Fruit fly (Drosophila melanogaster) whole organism, embryonic: Measurements from ENCODE around the gene Mkk4.

Experiments used
- BEAF-32 ChIP-seq: fragments of 200-800 bp; sonication (Bioruptor generic); optimal IDR thresholded peaks from 3 replicates; lab custom pipeline; 2017; ENCODE audit warnings: missing biosample characterization, missing genetic modification characterization, mild to moderate bottlenecking, moderate library complexity, missing genetic modification reagents
- BtbVII ChIP-seq: fragments of 200-800 bp; sonication (Bioruptor generic); optimal IDR thresholded peaks from 3 replicates; lab custom pipeline; 2017; ENCODE audit warnings: missing biosample characterization, mild to moderate bottlenecking, missing genetic modification characterization
- CG10267 ChIP-seq: fragments of 200-800 bp; sonication (Bioruptor generic); optimal IDR thresholded peaks from 2 replicates; lab custom pipeline; 2018; ENCODE audit warnings: missing biosample characterization, mild to moderate bottlenecking, missing genetic modification characterization, moderate library complexity
- CG10321 ChIP-seq: fragments of 200-800 bp; sonication (Bioruptor generic); IDR thresholded peaks from 2 replicates; pipeline ENCODE4 v1.3.6; 2022; ENCODE audit warnings: missing biosample characterization, missing genetic modification characterization
- CG10959 ChIP-seq: fragments of 200-800 bp; sonication (Bioruptor generic); IDR thresholded peaks from 2 replicates; pipeline ENCODE4 v1.3.6; 2022; ENCODE audit warnings: missing biosample characterization, missing genetic modification characterization
- CG11456 ChIP-seq: fragments of 200-800 bp; sonication (Bioruptor generic); IDR thresholded peaks from 3 replicates; pipeline ENCODE4 v1.3.6; 2022; ENCODE audit warnings: missing biosample characterization, missing genetic modification characterization
- CG11695 ChIP-seq: fragments of 200-800 bp; sonication (Bioruptor generic); IDR thresholded peaks from 3 replicates; pipeline ENCODE4 v1.3.6; 2022; ENCODE audit warnings: missing biosample characterization, missing genetic modification characterization
- CG12071 ChIP-seq: fragments of 200-800 bp; sonication (Bioruptor generic); optimal IDR thresholded peaks from 3 replicates; lab custom pipeline; 2018; ENCODE audit warnings: missing biosample characterization, mild to moderate bottlenecking, missing genetic modification characterization
- CG13123 ChIP-seq: fragments of 200-800 bp; sonication (Bioruptor generic); optimal IDR thresholded peaks from 2 replicates; lab custom pipeline; 2016; ENCODE audit warnings: missing biosample characterization, missing genetic modification characterization
- CG17359 ChIP-seq: fragments of 200-800 bp; sonication (Bioruptor generic); optimal IDR thresholded peaks from 3 replicates; lab custom pipeline; 2018; ENCODE audit warnings: missing biosample characterization, mild to moderate bottlenecking, missing genetic modification characterization, moderate library complexity
- CG18011 ChIP-seq: fragments of 200-800 bp; sonication (Bioruptor generic); optimal IDR thresholded peaks from 2 replicates; lab custom pipeline; 2017; ENCODE audit warnings: missing biosample characterization, missing genetic modification characterization, mild to moderate bottlenecking, moderate library complexity, missing genotype
- CG18619 ChIP-seq: fragments of 200-800 bp; sonication (Bioruptor generic); optimal IDR thresholded peaks from 3 replicates; lab custom pipeline; 2017; ENCODE audit warnings: missing biosample characterization, mild to moderate bottlenecking, missing genetic modification characterization
- CG2120 ChIP-seq: fragments of 200-800 bp; sonication (Bioruptor generic); optimal IDR thresholded peaks from 3 replicates; lab custom pipeline; 2016; ENCODE audit warnings: missing biosample characterization, missing genetic modification characterization
- CG2202 ChIP-seq: fragments of 200-800 bp; sonication (Bioruptor generic); optimal IDR thresholded peaks from 2 replicates; lab custom pipeline; 2018; ENCODE audit warnings: missing biosample characterization, mild to moderate bottlenecking, missing genetic modification characterization
- CG3163 ChIP-seq: fragments of 200-800 bp; sonication (Bioruptor generic); optimal IDR thresholded peaks from 3 replicates; lab custom pipeline; 2016; ENCODE audit warnings: missing biosample characterization, missing genetic modification characterization
- CG6813 ChIP-seq: fragments of 200-800 bp; sonication (Bioruptor generic); optimal IDR thresholded peaks from 2 replicates; lab custom pipeline; 2017; ENCODE audit warnings: missing biosample characterization, missing genetic modification characterization, mild to moderate bottlenecking, moderate library complexity, missing genetic modification reagents
- CG9727 ChIP-seq: fragments of 200-800 bp; sonication (Bioruptor generic); optimal IDR thresholded peaks from 3 replicates; lab custom pipeline; 2017; ENCODE audit warnings: missing biosample characterization, mild to moderate bottlenecking, missing genetic modification characterization
- CG9797 ChIP-seq: fragments of 200-800 bp; sonication (Bioruptor generic); optimal IDR thresholded peaks from 3 replicates; lab custom pipeline; 2018; ENCODE audit warnings: missing biosample characterization, mild to moderate bottlenecking, missing genetic modification characterization
- HmgZ ChIP-seq: fragments of 200-800 bp; sonication (Bioruptor generic); optimal IDR thresholded peaks from 2 replicates; lab custom pipeline; 2018; ENCODE audit warnings: missing biosample characterization, mild to moderate bottlenecking, missing genetic modification characterization
- Meics ChIP-seq: fragments of 200-800 bp; sonication (Bioruptor generic); optimal IDR thresholded peaks from 2 replicates; lab custom pipeline; 2017; ENCODE audit warnings: missing biosample characterization, mild to moderate bottlenecking, missing genetic modification characterization
- Mrtf ChIP-seq: fragments of 200-800 bp; sonication (Bioruptor generic); IDR thresholded peaks from 3 replicates; pipeline ENCODE4 v1.3.6; 2022; ENCODE audit warnings: missing biosample characterization, missing genetic modification characterization
- Nf-YB ChIP-seq: fragments of 200-800 bp; sonication (Bioruptor generic); optimal IDR thresholded peaks from 3 replicates; lab custom pipeline; 2019; ENCODE audit warnings: missing biosample characterization, mild to moderate bottlenecking, missing genetic modification characterization, moderate library complexity
- Nf-YC ChIP-seq: fragments of 200-800 bp; optimal IDR thresholded peaks from 3 replicates; lab custom pipeline; 2019; ENCODE audit warnings: missing biosample characterization, mild to moderate bottlenecking, missing genetic modification characterization, moderate library complexity
- Poxn ChIP-seq: fragments of 200-800 bp; sonication (Bioruptor generic); IDR thresholded peaks from 2 replicates; pipeline ENCODE4 v1.3.6; 2022; ENCODE audit warnings: missing biosample characterization, missing genetic modification characterization
- Ptx1 ChIP-seq: fragments of 200-800 bp; sonication (Bioruptor generic); IDR thresholded peaks from 2 replicates; pipeline ENCODE4 v1.3.6; 2022; ENCODE audit warnings: missing biosample characterization, missing genetic modification characterization
- Ravus ChIP-seq: fragments of 200-800 bp; sonication (Bioruptor generic); IDR thresholded peaks from 2 replicates; pipeline ENCODE4 v1.3.6; 2022; ENCODE audit warnings: missing biosample characterization, missing genetic modification characterization
- Sox100B ChIP-seq: fragments of 200-800 bp; sonication (Bioruptor generic); optimal IDR thresholded peaks from 3 replicates; lab custom pipeline; 2018; ENCODE audit warnings: missing biosample characterization, mild to moderate bottlenecking, missing genetic modification characterization
- bbx ChIP-seq: fragments of 200-800 bp; sonication (Bioruptor generic); IDR thresholded peaks from 2 replicates; pipeline ENCODE4 v1.3.6; 2022; ENCODE audit warnings: missing biosample characterization, missing genetic modification characterization; ENCODE audit not compliant: partially characterized antibody
- bowl ChIP-seq: fragments of 200-800 bp; sonication (Bioruptor generic); IDR thresholded peaks from 2 replicates; pipeline ENCODE4 v1.3.6; 2022; ENCODE audit warnings: missing biosample characterization, missing genetic modification characterization
- cas ChIP-seq: fragments of 200-800 bp; sonication (Bioruptor generic); IDR thresholded peaks from 2 replicates; pipeline ENCODE4 v1.3.6; 2022; ENCODE audit warnings: missing biosample characterization, missing genetic modification characterization
- caup ChIP-seq: fragments of 200-800 bp; sonication (Bioruptor generic); optimal IDR thresholded peaks from 3 replicates; lab custom pipeline; 2017; ENCODE audit warnings: missing biosample characterization, mild to moderate bottlenecking, missing genetic modification characterization, moderate library complexity; ENCODE audit not compliant: severe bottlenecking
- chm ChIP-seq: fragments of 200-800 bp; sonication (Bioruptor generic); IDR thresholded peaks from 2 replicates; pipeline ENCODE4 v1.3.6; 2022; ENCODE audit warnings: missing biosample characterization, missing genetic modification characterization
- cwo ChIP-seq: fragments of 200-800 bp; sonication (Bioruptor generic); optimal IDR thresholded peaks from 3 replicates; lab custom pipeline; 2017; ENCODE audit warnings: missing biosample characterization, missing genetic modification characterization, mild to moderate bottlenecking, moderate library complexity, missing genetic modification reagents
- eve ChIP-seq, 2 experiments: fragments of >200 bp; optimal IDR thresholded peaks; 2 replicates each; lab custom pipeline; 2017; ENCODE audit warnings: missing biosample characterization in 2 of 2, missing genetic modification characterization in 2 of 2
- fd64A ChIP-seq: fragments of 200-800 bp; sonication (Bioruptor generic); optimal IDR thresholded peaks from 3 replicates; lab custom pipeline; 2018; ENCODE audit warnings: missing biosample characterization, mild to moderate bottlenecking, missing genetic modification characterization
- gcm2 ChIP-seq: fragments of 200-800 bp; sonication (Bioruptor generic); optimal IDR thresholded peaks from 2 replicates; lab custom pipeline; 2016; ENCODE audit warnings: missing biosample characterization, missing genetic modification characterization
- ham ChIP-seq: fragments of 200-800 bp; sonication (Bioruptor generic); IDR thresholded peaks from 2 replicates; pipeline ENCODE4 v1.3.6; 2022; ENCODE audit warnings: missing biosample characterization, missing genetic modification characterization
- her ChIP-seq: fragments of 200-800 bp; sonication (Bioruptor generic); optimal IDR thresholded peaks from 2 replicates; lab custom pipeline; 2016; ENCODE audit warnings: missing biosample characterization, missing genetic modification characterization
- hkb ChIP-seq, 2 experiments: fragments of 200-800 bp in 1 of 2; fragments of >200 bp in 1 of 2; sonication (Bioruptor generic) in 1 of 2; IDR thresholded peaks in 1 of 2; optimal IDR thresholded peaks in 1 of 2; 2 replicates each; pipeline versions ENCODE4 v1.3.6 to Lab custom; 2017 to 2022; ENCODE audit warnings: missing biosample characterization in 1 of 2, missing genetic modification characterization in 1 of 2
- oc ChIP-seq: fragments of 200-800 bp; sonication (Bioruptor generic); optimal IDR thresholded peaks from 2 replicates; lab custom pipeline; 2018; ENCODE audit warnings: missing biosample characterization, mild to moderate bottlenecking, missing genetic modification characterization, moderate library complexity
- onecut ChIP-seq: fragments of 200-800 bp; sonication (Bioruptor generic); IDR thresholded peaks from 2 replicates; pipeline ENCODE4 v1.3.6; 2022; ENCODE audit warnings: missing biosample characterization, missing genetic modification characterization
- p53 ChIP-seq: fragments of 200-800 bp; sonication (Bioruptor generic); optimal IDR thresholded peaks from 2 replicates; lab custom pipeline; 2016; ENCODE audit warnings: missing biosample characterization, missing genetic modification characterization
- repo ChIP-seq: fragments of 200-800 bp; sonication (Bioruptor generic); optimal IDR thresholded peaks from 2 replicates; lab custom pipeline; 2016; ENCODE audit warnings: missing biosample characterization, missing genetic modification characterization
- sd ChIP-seq: fragments of 200-800 bp; sonication (Bioruptor generic); optimal IDR thresholded peaks from 3 replicates; lab custom pipeline; 2018; ENCODE audit warnings: missing biosample characterization, mild to moderate bottlenecking, missing genetic modification characterization, moderate library complexity
- seq ChIP-seq: fragments of 200-800 bp; sonication (Bioruptor generic); IDR thresholded peaks from 2 replicates; pipeline ENCODE4 v1.3.6; 2022; ENCODE audit warnings: missing biosample characterization, missing genetic modification characterization
- sqz ChIP-seq: fragments of 200-800 bp; sonication (Bioruptor generic); optimal IDR thresholded peaks from 3 replicates; lab custom pipeline; 2018; ENCODE audit warnings: missing biosample characterization, mild to moderate bottlenecking, missing genetic modification characterization
- trem ChIP-seq: fragments of 200-800 bp; optimal IDR thresholded peaks from 3 replicates; lab custom pipeline; 2019; ENCODE audit warnings: missing biosample characterization, mild to moderate bottlenecking, missing genetic modification characterization, moderate library complexity
- wek ChIP-seq: fragments of 200-800 bp; sonication (Bioruptor generic); optimal IDR thresholded peaks from 3 replicates; lab custom pipeline; 2018; ENCODE audit warnings: missing biosample characterization, mild to moderate bottlenecking, missing genetic modification characterization, moderate library complexity
- yki ChIP-seq: fragments of >200 bp; optimal IDR thresholded peaks from 3 replicates; lab custom pipeline; 2018

The Mkk4 gene

dm6 chr3R:8694110-8694826, 43.7 kb upstream of the Mkk4 start (continued):
- TF ChIP-seq CG10267 = no peak
- TF ChIP-seq CG10959 (GFP tag; lab: Robert Waterston, UW) = no peak
- TF ChIP-seq Meics (GFP tag; lab: Kevin White, UChicago) = peak; percentile 54
- TF ChIP-seq p53 (GFP tag; lab: Kevin White, UChicago) = no peak
- TF ChIP-seq Sox100B (GFP tag; lab: Kevin White, UChicago) = no peak
- no peak for TF ChIP-seq wek (GFP tag; lab: Kevin White, UChicago)
- TF ChIP-seq CG2202 (tag; lab: Kevin White, UChicago) = no peak
- no peak for TF ChIP-seq bowl (GFP tag; lab: Robert Waterston, UW)
- TF ChIP-seq trem (tag; lab: Kevin White, UChicago) = no peak
- TF ChIP-seq CG2120 (GFP tag; lab: Kevin White, UChicago) = no peak
- peak; percentile 50; the same call in 1 of the 2 replicates for TF ChIP-seq chm
- no peak for TF ChIP-seq fd64A (GFP tag; lab: Kevin White, UChicago)
- TF ChIP-seq cas (GFP tag; lab: Robert Waterston, UW) = no peak
- peak; percentile 66 for TF ChIP-seq Nf-YB
- TF ChIP-seq CG9727 = peak; percentile 42
- TF ChIP-seq caup (GFP tag; lab: Kevin White, UChicago) = peak; percentile 59
- peak; percentile 84 for TF ChIP-seq BtbVII
- no peak for TF ChIP-seq CG3163
- TF ChIP-seq CG10321 = peak; percentile 20; the same call in 1 of the 2 replicates

DNA sequence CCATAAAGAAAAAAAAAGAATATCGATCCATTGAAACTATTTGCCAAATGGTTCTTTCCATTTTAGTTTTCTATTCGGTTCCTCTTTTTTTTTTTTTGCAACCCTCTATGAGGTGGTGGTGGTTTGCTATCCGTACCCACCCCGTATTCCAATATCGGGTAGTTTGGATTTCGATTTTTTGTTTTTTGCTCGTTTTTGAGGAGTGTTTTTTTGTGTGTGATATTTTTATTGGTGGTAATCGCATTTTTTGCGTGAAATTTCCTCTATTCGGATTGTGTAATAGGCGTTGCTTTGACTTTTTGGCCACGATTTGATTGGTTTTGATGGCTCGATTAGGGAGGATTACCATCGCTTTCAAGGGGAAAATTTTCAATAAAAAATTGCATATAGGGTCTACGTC, 35.9 kb upstream of the Mkk4 start:
- TF ChIP-seq CG18619 (no peak), CG17359 (tag; lab: Kevin White, UChicago) (no peak), Ravus (GFP tag; lab: Robert Waterston, UW) (no peak), CG13123 (GFP tag; lab: Kevin White, UChicago) (no peak), CG9797 (GFP tag; lab: Kevin White, UChicago) (no peak), CG12071 (no peak), p53 (GFP tag; lab: Kevin White, UChicago) (no peak), BEAF-32 (GFP tag; lab: Kevin White, UChicago) (no peak), HmgZ (no peak), Nf-YB (peak; percentile 85), hkb (optimal IDR thresholded peaks at IDR 0.05; lab: Kevin White, UChicago) (no peak), hkb (GFP tag; IDR thresholded peaks at IDR 0.05; lab: Robert Waterston, UW) (no peak), sd (tag; lab: Kevin White, UChicago) (no peak), Mrtf (GFP tag; lab: Robert Waterston, UW) (no peak), repo (no peak), Poxn (GFP tag; lab: Robert Waterston, UW) (no peak), bbx (GFP tag; lab: Robert Waterston, UW) (no peak), CG2202 (tag; lab: Kevin White, UChicago) (no peak), Ptx1 (GFP tag; lab: Robert Waterston, UW) (no peak), CG6813 (GFP tag; lab: Kevin White, UChicago) (no peak), eve (GFP tag; optimal IDR thresholded peaks at IDR 0.05; lab: Kevin White, UChicago) (no peak), oc (tag; lab: Kevin White, UChicago) (no peak), Nf-YC (peak; percentile 73), her (no peak), CG11456 (GFP tag; lab: Robert Waterston, UW) (no peak), cwo (GFP tag; lab: Kevin White, UChicago) (no peak), seq (GFP tag; lab: Robert Waterston, UW) (peak; percentile 9; the same call in 1 of the 2 replicates), onecut (peak; percentile 62; the same call in 1 of the 2 replicates), ham (GFP tag; lab: Robert Waterston, UW) (no peak), sqz (GFP tag; lab: Kevin White, UChicago) (peak; percentile 85), gcm2 (GFP tag; lab: Kevin White, UChicago) (no peak), CG11695 (no peak), CG18011 (no peak), yki (lab: Kevin White, UChicago) (no peak)
